Worm (Caenorhabditis elegans) whole organism, L4 larva: ENCODE measurements around the gene nhr-195.

Experiments used
- F10B5.3 ChIP-seq: sonication (generic microtip); optimal IDR thresholded peaks from 2 replicates; lab custom pipeline; 2016; ENCODE audit warnings: mild to moderate bottlenecking, missing genetic modification characterization, missing compliant biosample characterization
- F44E2.7 ChIP-seq: fragments of 200-800 bp; sonication (Bioruptor generic); IDR thresholded peaks from 2 replicates; pipeline ENCODE4 v2.1.2; 2022; ENCODE audit warnings: missing genetic modification characterization, missing compliant biosample characterization
- T26A8.4 ChIP-seq: fragments of 200-800 bp; sonication (Bioruptor generic); IDR thresholded peaks from 2 replicates; pipeline ENCODE4 v1.3.6; 2022; ENCODE audit warnings: missing genetic modification characterization, missing compliant biosample characterization
- Y5F2A.4 ChIP-seq: fragments of 200-800 bp; sonication (Bioruptor generic); optimal IDR thresholded peaks from 2 replicates; lab custom pipeline; 2018; ENCODE audit warnings: mild to moderate bottlenecking, missing genetic modification characterization, missing compliant biosample characterization
- ZK337.2 ChIP-seq: fragments of 200-800 bp; sonication (Bioruptor generic); IDR thresholded peaks from 2 replicates; pipeline ENCODE4 v1.3.6; 2022; ENCODE audit warnings: missing genetic modification reagents, missing genetic modification characterization, missing compliant biosample characterization
- aha-1 ChIP-seq: fragments of 150-350 bp; peaks from one replicate; lab custom pipeline; 2014; ENCODE audit warnings: missing biosample characterization, missing genetic modification characterization
- ama-1 ChIP-seq: fragments of 150-350 bp; optimal IDR thresholded peaks from 2 replicates; lab custom pipeline; 2014; ENCODE audit warnings: inconsistent platforms, mixed read lengths
- ceh-20 ChIP-seq: fragments of 200-800 bp; sonication (Bioruptor generic); IDR thresholded peaks from 2 replicates; pipeline ENCODE4 v1.3.6; 2022; ENCODE audit warnings: missing genetic modification reagents, missing genetic modification characterization, missing compliant biosample characterization
- ceh-32 ChIP-seq: sonication (generic microtip); optimal IDR thresholded peaks from 2 replicates; lab custom pipeline; 2016; ENCODE audit warnings: mild to moderate bottlenecking, missing genetic modification characterization, missing compliant biosample characterization; ENCODE audit not compliant: poor library complexity
- dmd-8 ChIP-seq: fragments of 200-800 bp; sonication (Bioruptor generic); IDR thresholded peaks from 2 replicates; pipeline ENCODE4 v1.3.6; 2022; ENCODE audit warnings: missing genetic modification characterization, missing compliant biosample characterization
- dmd-9 ChIP-seq: fragments of 200-800 bp; sonication (Bioruptor generic); IDR thresholded peaks from 2 replicates; pipeline ENCODE4 v1.3.6; 2022; ENCODE audit warnings: missing genetic modification reagents, missing genetic modification characterization, missing compliant biosample characterization
- egl-27 ChIP-seq: sonication (generic microtip); optimal IDR thresholded peaks from 3 replicates; lab custom pipeline; 2017; ENCODE audit warnings: missing biosample characterization, missing genetic modification reagents, missing genetic modification characterization
- egl-43 ChIP-seq: fragments of 200-800 bp; sonication (Bioruptor generic); IDR thresholded peaks from 2 replicates; pipeline ENCODE4 v1.3.6; 2022; ENCODE audit warnings: missing genetic modification reagents, missing genetic modification characterization, missing compliant biosample characterization
- gei-8 ChIP-seq: fragments of 200-800 bp; sonication (Bioruptor generic); optimal IDR thresholded peaks from 2 replicates; lab custom pipeline; 2018; ENCODE audit warnings: mild to moderate bottlenecking, missing genetic modification characterization, missing compliant biosample characterization
- hlh-11 ChIP-seq: fragments of 200-800 bp; sonication (Bioruptor generic); optimal IDR thresholded peaks from 2 replicates; lab custom pipeline; 2018; ENCODE audit warnings: mild to moderate bottlenecking, missing genetic modification characterization, missing compliant biosample characterization
- lim-7 ChIP-seq: fragments of 200-800 bp; sonication (Bioruptor generic); IDR thresholded peaks from 2 replicates; pipeline ENCODE4 v1.3.6; 2022; ENCODE audit warnings: missing genetic modification characterization, missing compliant biosample characterization
- lin-1 ChIP-seq: fragments of 200-800 bp; sonication (Bioruptor generic); IDR thresholded peaks from 2 replicates; pipeline ENCODE4 v1.3.6; 2022; ENCODE audit warnings: missing genetic modification reagents, missing genetic modification characterization, missing compliant biosample characterization
- lin-13 ChIP-seq: fragments of 150-350 bp; optimal IDR thresholded peaks from 2 replicates; lab custom pipeline; 2014; ENCODE audit warnings: missing biosample characterization, missing genetic modification reagents, missing genetic modification characterization
- lin-39 ChIP-seq: fragments of 150-350 bp; optimal IDR thresholded peaks from 2 replicates; lab custom pipeline; 2014; ENCODE audit warnings: missing biosample characterization, missing genetic modification reagents, missing genetic modification characterization
- mdt-29 ChIP-seq: fragments of 200-800 bp; sonication (Bioruptor generic); IDR thresholded peaks from 2 replicates; pipeline ENCODE4 v1.3.6; 2022; ENCODE audit warnings: missing genetic modification reagents, missing genetic modification characterization, missing compliant biosample characterization
- mxl-2 ChIP-seq: fragments of 200-800 bp; sonication (Bioruptor generic); conservative IDR thresholded peaks from 2 replicates; pipeline ENCODE4 v1.3.6; 2022; ENCODE audit warnings: missing genetic modification reagents, missing genetic modification characterization, missing compliant biosample characterization
- mxl-3 ChIP-seq: fragments of 200-800 bp; sonication (Bioruptor generic); optimal IDR thresholded peaks from 2 replicates; lab custom pipeline; 2018; ENCODE audit warnings: mild to moderate bottlenecking, missing genetic modification characterization, missing compliant biosample characterization
- nhr-102 ChIP-seq: sonication (generic microtip); optimal IDR thresholded peaks from 2 replicates; lab custom pipeline; 2016; ENCODE audit warnings: mild to moderate bottlenecking, missing genetic modification characterization, moderate library complexity, missing compliant biosample characterization
- nhr-11 ChIP-seq: fragments of 150-350 bp; optimal IDR thresholded peaks from 2 replicates; lab custom pipeline; 2014; ENCODE audit warnings: missing biosample characterization, missing genetic modification characterization
- nhr-237 ChIP-seq: sonication (generic microtip); optimal IDR thresholded peaks from 2 replicates; lab custom pipeline; 2017; ENCODE audit warnings: missing biosample characterization, missing genetic modification characterization
- nhr-6 ChIP-seq: fragments of 150-350 bp; optimal IDR thresholded peaks from 2 replicates; lab custom pipeline; 2014; ENCODE audit warnings: missing biosample characterization, missing genetic modification characterization
- pqm-1 ChIP-seq: sonication (generic microtip); optimal IDR thresholded peaks from 2 replicates; lab custom pipeline; 2017; ENCODE audit warnings: missing biosample characterization, missing genetic modification characterization
- set-16 ChIP-seq: fragments of 200-800 bp; sonication (Bioruptor generic); IDR thresholded peaks from 2 replicates; pipeline ENCODE4 v1.3.6; 2022; ENCODE audit warnings: missing genetic modification reagents, missing genetic modification characterization, missing compliant biosample characterization
- snpc-1.2 ChIP-seq: fragments of 200-800 bp; sonication (Bioruptor generic); IDR thresholded peaks from 2 replicates; pipeline ENCODE4 v1.3.6; 2022; ENCODE audit warnings: missing genetic modification reagents, missing genetic modification characterization, missing compliant biosample characterization
- unc-130 ChIP-seq: sonication (generic microtip); optimal IDR thresholded peaks from 2 replicates; lab custom pipeline; 2016; ENCODE audit warnings: missing genetic modification reagents, missing genetic modification characterization, missing compliant biosample characterization
- unc-62 ChIP-seq, 3 experiments: fragments of 150-350 bp in 1 of 3; sonication (generic microtip); optimal IDR thresholded peaks in 2 of 3; peaks in 1 of 3; 1 replicate in 1 of 3; 2 replicates in 2 of 3; lab custom pipeline; 2014 to 2017; ENCODE audit warnings: missing biosample characterization in 3 of 3, missing genetic modification characterization in 3 of 3, missing genetic modification reagents in 3 of 3, missing genotype in 1 of 3
- zfp-2 ChIP-seq: sonication (generic microtip); optimal IDR thresholded peaks from 2 replicates; lab custom pipeline; 2016; ENCODE audit warnings: mild to moderate bottlenecking, missing genetic modification characterization, missing compliant biosample characterization
- zip-11 ChIP-seq: fragments of 200-800 bp; sonication (Bioruptor generic); IDR thresholded peaks from 2 replicates; pipeline ENCODE4 v1.3.6; 2022; ENCODE audit warnings: missing genetic modification characterization, missing compliant biosample characterization
- ztf-11 ChIP-seq: fragments of 150-350 bp; optimal IDR thresholded peaks from 2 replicates; lab custom pipeline; 2014; ENCODE audit warnings: missing biosample characterization, missing genetic modification characterization

Gene nhr-195

ce11 chrV:8948365-8948764, 23.8 kb downstream of the nhr-195 start (continued):
- TF ChIP-seq egl-27 (tag; lab: Kevin White, UChicago): no peak
- no peak for TF ChIP-seq mxl-2
- no peak for TF ChIP-seq zfp-2 (tag; lab: Kevin White, UChicago)
- TF ChIP-seq ceh-20 (GFP tag; lab: Robert Waterston, UW): no peak
- no peak for TF ChIP-seq dmd-9 (GFP tag; lab: Robert Waterston, UW)
- TF ChIP-seq mdt-29: no peak
- TF ChIP-seq lim-7 (GFP tag; lab: Robert Waterston, UW): no peak
- no peak for TF ChIP-seq zip-11
- peak; percentile 35 for TF ChIP-seq pqm-1 (tag; lab: Kevin White, UChicago)
- TF ChIP-seq snpc-1.2: no peak
- TF ChIP-seq ceh-32 (tag; lab: Kevin White, UChicago): no peak
- no peak for TF ChIP-seq dmd-8 (GFP tag; lab: Robert Waterston, UW)
- TF ChIP-seq T26A8.4: no peak
- no peak for TF ChIP-seq ZK337.2 (GFP tag; lab: Robert Waterston, UW)
- TF ChIP-seq hlh-11 (tag; lab: Kevin White, UChicago): no peak
- TF ChIP-seq, all 104 proteins: peak for 5

DNA sequence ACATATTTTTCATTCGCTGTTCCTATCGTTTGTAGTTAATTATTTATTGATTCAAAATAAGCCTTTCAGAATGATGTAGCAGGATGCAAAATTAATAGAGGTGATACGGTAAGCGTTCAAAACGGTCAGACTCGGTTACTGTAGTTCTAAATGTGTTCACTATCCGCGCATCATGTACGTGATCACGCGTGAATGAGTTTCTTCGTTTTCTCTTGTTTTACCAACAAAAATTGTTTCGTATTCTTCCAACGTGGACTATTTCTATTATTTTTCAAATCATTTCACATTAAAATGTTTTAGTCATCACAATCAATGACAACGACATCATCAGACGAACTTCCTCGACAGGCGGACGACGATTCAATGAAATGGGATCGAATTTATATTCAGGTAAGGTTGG, 24.7 kb downstream of the nhr-195 start, which contains the start of gene gck-1:
Gene gck-1 (plus strand): TSS at position 301 of the 400 bp plus-strand sequence.
- no peak for TF ChIP-seq nhr-11 (tag; lab: Kevin White, UChicago)
- TF ChIP-seq nhr-237: no peak
- TF ChIP-seq lin-1 (GFP tag; lab: Robert Waterston, UW): no peak
- TF ChIP-seq Y5F2A.4 (GFP tag; lab: Kevin White, UChicago): no peak
- TF ChIP-seq set-16: no peak
- TF ChIP-seq unc-130 (GFP tag; lab: Kevin White, UChicago): no peak
- TF ChIP-seq hlh-11 (tag; lab: Kevin White, UChicago): no peak
- no peak for TF ChIP-seq F10B5.3 (tag; lab: Kevin White, UChicago)
- no peak for TF ChIP-seq lin-13 (GFP tag; lab: Kevin White, UChicago)
- TF ChIP-seq dmd-9 (GFP tag; lab: Robert Waterston, UW): no peak
- no peak for TF ChIP-seq egl-43 (GFP tag; lab: Robert Waterston, UW)
- TF ChIP-seq F44E2.7 (GFP tag; lab: Robert Waterston, UW): no peak
- TF ChIP-seq nhr-6: no peak

DNA sequence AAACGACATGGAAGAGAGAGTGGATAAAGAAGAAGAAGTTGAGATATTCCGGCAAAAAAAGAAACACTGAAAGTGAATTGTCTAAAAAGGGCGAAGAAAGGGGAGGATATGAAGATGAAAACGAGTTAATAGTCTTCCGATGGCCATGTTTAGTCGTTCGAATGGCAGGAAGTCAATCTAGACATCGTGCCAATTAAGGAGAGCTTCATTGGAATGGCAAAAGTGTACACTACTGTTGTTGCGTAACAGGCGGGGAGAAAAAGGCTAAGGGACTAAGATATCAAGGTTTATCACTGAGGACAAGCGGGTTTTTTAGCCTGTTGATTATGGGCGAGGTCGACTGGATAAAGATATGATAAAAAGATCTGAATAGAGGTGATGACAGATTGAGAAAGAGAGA, 26.0 kb downstream of the nhr-195 start:
- TF ChIP-seq mxl-3 (peak; percentile 13), ztf-11 (tag; lab: Kevin White, UChicago) (no peak), gei-8 (no peak), unc-62 (GFP tag; optimal IDR thresholded peaks at IDR 0.05 in 1 of 2; lab: Kevin White, UChicago) (peak in 1 of 2 experiments; percentile 92), unc-62 (tag; optimal IDR thresholded peaks at IDR 0.05; lab: Kevin White, UChicago) (no peak), hlh-11 (tag; lab: Kevin White, UChicago) (peak; percentile 9)

DNA sequence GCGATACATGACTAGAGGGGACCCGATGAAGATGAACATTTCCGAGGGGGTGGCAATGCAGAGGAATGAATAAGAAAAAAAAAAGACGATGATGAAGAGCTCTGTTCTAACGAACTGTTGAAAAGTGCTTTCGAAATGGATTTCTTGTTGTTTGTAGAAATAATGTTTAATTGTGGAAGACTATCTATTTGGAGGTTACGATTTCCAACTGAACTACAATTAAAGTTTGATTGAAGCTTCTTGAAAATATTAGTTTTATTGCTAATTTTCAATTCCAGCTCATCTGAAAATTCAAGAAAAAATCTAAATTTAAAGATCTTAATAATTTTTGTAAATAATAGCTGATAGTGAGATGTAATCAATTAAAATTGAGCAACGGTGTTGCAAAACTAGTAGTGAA, 27.7 kb downstream of the nhr-195 start:
- TF ChIP-seq set-16 (no peak), aha-1 (tag; lab: Kevin White, UChicago) (peak; percentile 90)

- TF ChIP-seq nhr-102 (tag; lab: Kevin White, UChicago) (no peak), ama-1 (lab: Kevin White, UChicago) (no peak), lin-39 (no peak)
These were observed 28.2 kb downstream of the nhr-195 start, which contains the start of gene T19A5.3 for ce11 chrV:8943963-8944362. TSS of gene T19A5.3 (minus strand) at chrV:8944063.
